Worm (Caenorhabditis elegans) whole organism, L4 larva: ENCODE data around the gene R166.3.

Source experiments
- hmg-1.1 ChIP-seq: fragments of 200-800 bp; sonication (Bioruptor generic); IDR thresholded peaks from 2 replicates; pipeline ENCODE4 v1.3.6; 2022; ENCODE audit warnings: missing genetic modification reagents, missing genetic modification characterization, missing compliant biosample characterization
- jun-1 ChIP-seq: fragments of 150-350 bp; optimal IDR thresholded peaks from 2 replicates; lab custom pipeline; 2014; ENCODE audit warnings: missing biosample characterization, missing genetic modification reagents, missing genetic modification characterization
- mes-2 ChIP-seq: sonication (generic microtip); optimal IDR thresholded peaks from 2 replicates; lab custom pipeline; 2016; ENCODE audit warnings: missing genotype, mild to moderate bottlenecking, missing genetic modification characterization, missing compliant biosample characterization; ENCODE audit not compliant: poor library complexity, severe bottlenecking
- nhr-11 ChIP-seq: fragments of 150-350 bp; optimal IDR thresholded peaks from 2 replicates; lab custom pipeline; 2014; ENCODE audit warnings: missing biosample characterization, missing genetic modification characterization
- nhr-28 ChIP-seq: fragments of 150-350 bp; optimal IDR thresholded peaks from 2 replicates; lab custom pipeline; 2014; ENCODE audit warnings: missing biosample characterization, missing genetic modification characterization
- nhr-77 ChIP-seq: fragments of 150-350 bp; optimal IDR thresholded peaks from 2 replicates; lab custom pipeline; 2014; ENCODE audit warnings: missing biosample characterization, missing genetic modification characterization
- pha-4 ChIP-seq, 2 experiments: fragments of 150-350 bp in 1 of 2; fragments of 200-800 bp in 1 of 2; sonication (Bioruptor generic) in 1 of 2; IDR thresholded peaks in 1 of 2; optimal IDR thresholded peaks in 1 of 2; 2 replicates each; pipeline versions ENCODE4 v1.3.6 to Lab custom; 2014 to 2022; ENCODE audit warnings: missing genetic modification characterization in 2 of 2, missing genetic modification reagents in 2 of 2, missing biosample characterization in 1 of 2, missing compliant biosample characterization in 1 of 2
- zfp-2 ChIP-seq: sonication (generic microtip); optimal IDR thresholded peaks from 2 replicates; lab custom pipeline; 2016; ENCODE audit warnings: mild to moderate bottlenecking, missing genetic modification characterization, missing compliant biosample characterization
- ztf-11 ChIP-seq: fragments of 150-350 bp; optimal IDR thresholded peaks from 2 replicates; lab custom pipeline; 2014; ENCODE audit warnings: missing biosample characterization, missing genetic modification characterization

DNA sequence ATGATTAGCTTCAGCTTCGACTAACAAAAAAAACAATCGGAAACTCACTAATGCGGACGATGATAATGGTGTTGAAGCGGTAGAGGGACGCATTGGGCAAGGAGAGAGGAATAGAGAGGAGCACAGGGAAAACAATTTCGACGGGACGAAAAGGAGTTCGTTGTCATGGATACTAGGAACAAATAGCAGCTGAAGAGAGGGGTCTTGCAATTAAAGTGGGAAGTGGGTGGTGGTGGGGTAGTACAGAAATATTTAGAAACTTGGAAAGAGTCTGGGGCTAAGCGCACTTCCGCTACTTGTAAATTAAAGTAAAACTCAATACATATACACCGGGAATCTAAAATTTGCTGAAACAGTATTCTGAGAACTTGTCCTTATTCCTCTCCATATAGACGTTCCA lies 29.4 kb downstream of the R166.3 start, which contains the start of gene F59B10.2:
- TF ChIP-seq jun-1 (no peak), nhr-28 (tag; lab: Kevin White, UChicago) (no peak), nhr-77 (no peak), mes-2 (tag; lab: Kevin White, UChicago) (no peak), nhr-11 (tag; lab: Kevin White, UChicago) (no peak), hmg-1.1 (no peak), ztf-11 (no peak), zfp-2 (tag; lab: Kevin White, UChicago) (no peak), pha-4 (GFP tag; IDR thresholded peaks at IDR 0.05; lab: Robert Waterston, UW) (no peak), pha-4 (tag; optimal IDR thresholded peaks at IDR 0.05; lab: Kevin White, UChicago) (no peak)
